Fruit fly (Drosophila melanogaster) whole organism, embryonic: ENCODE measurements around the gene Pgant35A.
A peak's percentile ranks its signal among the peaks of the same experiment; 100 is the strongest.

Experiments
- CG1024 ChIP-seq: fragments of 200-800 bp; sonication (Bioruptor generic); IDR thresholded peaks from 2 replicates; pipeline ENCODE4 v1.3.6; 2022; ENCODE audit warnings: missing biosample characterization, missing genetic modification characterization
- CG11456 ChIP-seq: fragments of 200-800 bp; sonication (Bioruptor generic); IDR thresholded peaks from 3 replicates; pipeline ENCODE4 v1.3.6; 2022; ENCODE audit warnings: missing biosample characterization, missing genetic modification characterization
- CG12744 ChIP-seq: fragments of 200-800 bp; sonication (Bioruptor generic); optimal IDR thresholded peaks from 2 replicates; lab custom pipeline; 2016; ENCODE audit warnings: missing biosample characterization, missing genetic modification characterization
- CG15479 ChIP-seq: fragments of 200-800 bp; sonication (Bioruptor generic); optimal IDR thresholded peaks from 3 replicates; lab custom pipeline; 2019; ENCODE audit warnings: missing biosample characterization, mild to moderate bottlenecking, missing genetic modification characterization, moderate library complexity
- CG15514 ChIP-seq: fragments of 200-800 bp; sonication (Bioruptor generic); optimal IDR thresholded peaks from 3 replicates; lab custom pipeline; 2017; ENCODE audit warnings: missing biosample characterization, missing genetic modification characterization, mild to moderate bottlenecking, moderate library complexity, missing genetic modification reagents
- CG17328 ChIP-seq: fragments of 200-800 bp; sonication (Bioruptor generic); IDR thresholded peaks from 2 replicates; pipeline ENCODE4 v1.3.6; 2022; ENCODE audit warnings: missing biosample characterization, missing genetic modification characterization
- CG1792 ChIP-seq: fragments of 200-800 bp; sonication (Bioruptor generic); optimal IDR thresholded peaks from 2 replicates; lab custom pipeline; 2016; ENCODE audit warnings: missing biosample characterization, missing genetic modification characterization
- CG18476 ChIP-seq: fragments of 200-800 bp; sonication (Bioruptor generic); optimal IDR thresholded peaks from 2 replicates; lab custom pipeline; 2016; ENCODE audit warnings: missing biosample characterization, mild to moderate bottlenecking, missing genetic modification characterization
- CG2202 ChIP-seq: fragments of 200-800 bp; sonication (Bioruptor generic); optimal IDR thresholded peaks from 2 replicates; lab custom pipeline; 2018; ENCODE audit warnings: missing biosample characterization, mild to moderate bottlenecking, missing genetic modification characterization
- CG2889 ChIP-seq: fragments of 200-800 bp; sonication (Bioruptor generic); IDR thresholded peaks from 3 replicates; pipeline ENCODE4 v1.3.6; 2022; ENCODE audit warnings: missing biosample characterization, missing genetic modification characterization
- CG30431 ChIP-seq: fragments of 200-800 bp; sonication (Bioruptor generic); optimal IDR thresholded peaks from 2 replicates; lab custom pipeline; 2017; ENCODE audit warnings: missing biosample characterization, missing genetic modification characterization
- CG4328 ChIP-seq: fragments of 200-800 bp; sonication (Bioruptor generic); optimal IDR thresholded peaks from 3 replicates; lab custom pipeline; 2017; ENCODE audit warnings: missing biosample characterization, missing genetic modification reagents, missing genetic modification characterization
- CG5953 ChIP-seq: fragments of 200-800 bp; sonication (Bioruptor generic); IDR thresholded peaks from 2 replicates; pipeline ENCODE4 v1.3.6; 2022; ENCODE audit warnings: missing biosample characterization, missing genetic modification characterization
- CG6765 ChIP-seq: fragments of 200-800 bp; sonication (Bioruptor generic); optimal IDR thresholded peaks from 3 replicates; lab custom pipeline; 2017; ENCODE audit warnings: missing biosample characterization, mild to moderate bottlenecking, missing genetic modification characterization
- CG7786 ChIP-seq: fragments of 200-800 bp; sonication (Bioruptor generic); optimal IDR thresholded peaks from 2 replicates; lab custom pipeline; 2016; ENCODE audit warnings: missing biosample characterization, missing genetic modification characterization
- Doc3 ChIP-seq: fragments of 200-800 bp; sonication (Bioruptor generic); IDR thresholded peaks from 3 replicates; pipeline ENCODE4 v1.3.6; 2022; ENCODE audit warnings: missing biosample characterization, missing genetic modification characterization; ENCODE audit not compliant: partially characterized antibody
- HLH54F ChIP-seq: fragments of 200-800 bp; sonication (Bioruptor generic); optimal IDR thresholded peaks from 3 replicates; lab custom pipeline; 2016; ENCODE audit warnings: missing biosample characterization, missing genetic modification characterization
- HmgD ChIP-seq: fragments of 200-800 bp; sonication (Bioruptor generic); optimal IDR thresholded peaks from 3 replicates; lab custom pipeline; 2016; ENCODE audit warnings: missing biosample characterization, missing genetic modification characterization
- Hr78 ChIP-seq, 2 experiments: fragments of 200-800 bp in 1 of 2; fragments of >200 bp in 1 of 2; sonication (Bioruptor generic) in 1 of 2; optimal IDR thresholded peaks; 2 replicates each; lab custom pipeline; 2017 to 2019; ENCODE audit warnings: missing biosample characterization in 2 of 2, missing genetic modification characterization in 2 of 2, mild to moderate bottlenecking in 1 of 2, moderate library complexity in 1 of 2
- Lhr ChIP-seq: fragments of 200-800 bp; sonication (Bioruptor generic); optimal IDR thresholded peaks from 3 replicates; lab custom pipeline; 2017; ENCODE audit warnings: mild to moderate bottlenecking, missing biosample characterization, missing genetic modification reagents, missing genetic modification characterization
- NC2α ChIP-seq: fragments of 200-800 bp; sonication (Bioruptor generic); optimal IDR thresholded peaks from 2 replicates; lab custom pipeline; 2016; ENCODE audit warnings: missing biosample characterization, missing genetic modification characterization
- NC2β ChIP-seq: fragments of 200-800 bp; sonication (Bioruptor generic); optimal IDR thresholded peaks from 2 replicates; lab custom pipeline; 2016; ENCODE audit warnings: missing biosample characterization, missing genetic modification characterization
- Neu2 ChIP-seq: fragments of 200-800 bp; sonication (Bioruptor generic); optimal IDR thresholded peaks from 3 replicates; lab custom pipeline; 2016; ENCODE audit warnings: missing biosample characterization, missing genetic modification characterization, borderline replicate concordance
- Nf-YB ChIP-seq: fragments of 200-800 bp; sonication (Bioruptor generic); optimal IDR thresholded peaks from 3 replicates; lab custom pipeline; 2019; ENCODE audit warnings: missing biosample characterization, mild to moderate bottlenecking, missing genetic modification characterization, moderate library complexity
- Oli ChIP-seq: fragments of 200-800 bp; sonication (Bioruptor generic); optimal IDR thresholded peaks from 2 replicates; lab custom pipeline; 2018; ENCODE audit warnings: missing biosample characterization, mild to moderate bottlenecking, missing genetic modification characterization, moderate library complexity
- TFAM ChIP-seq: fragments of 200-800 bp; sonication (Bioruptor generic); optimal IDR thresholded peaks from 2 replicates; lab custom pipeline; 2017; ENCODE audit warnings: missing biosample characterization, missing genetic modification characterization, inconsistent platforms
- Vsx1 ChIP-seq: fragments of 200-800 bp; sonication (Bioruptor generic); optimal IDR thresholded peaks from 2 replicates; lab custom pipeline; 2017; ENCODE audit warnings: missing biosample characterization, mild to moderate bottlenecking, missing genetic modification characterization, missing genetic modification reagents
- amos ChIP-seq: fragments of 200-800 bp; sonication (Bioruptor generic); IDR thresholded peaks from 2 replicates; pipeline ENCODE4 v1.3.6; 2022; ENCODE audit warnings: missing biosample characterization, missing genetic modification characterization; ENCODE audit not compliant: partially characterized antibody
- ap ChIP-seq: fragments of 200-800 bp; sonication (Bioruptor generic); IDR thresholded peaks from 2 replicates; pipeline ENCODE4 v1.3.6; 2022; ENCODE audit warnings: missing biosample characterization, missing genetic modification characterization
- chn ChIP-seq: fragments of 200-800 bp; sonication (Bioruptor generic); optimal IDR thresholded peaks from 2 replicates; lab custom pipeline; 2016; ENCODE audit warnings: missing biosample characterization, missing genetic modification characterization
- eyg ChIP-seq: fragments of 200-800 bp; sonication (Bioruptor generic); optimal IDR thresholded peaks from 3 replicates; lab custom pipeline; 2016; ENCODE audit warnings: missing biosample characterization, missing genetic modification characterization
- fd96Cb ChIP-seq: fragments of 200-800 bp; sonication (Bioruptor generic); optimal IDR thresholded peaks from 2 replicates; lab custom pipeline; 2018; ENCODE audit warnings: missing biosample characterization, mild to moderate bottlenecking, missing genetic modification characterization, moderate library complexity
- gce ChIP-seq: fragments of 200-800 bp; sonication (Bioruptor generic); IDR thresholded peaks from 3 replicates; pipeline ENCODE4 v1.3.6; 2022; ENCODE audit warnings: missing biosample characterization, missing genetic modification characterization
- gem ChIP-seq: fragments of 200-800 bp; sonication (Bioruptor generic); optimal IDR thresholded peaks from 2 replicates; lab custom pipeline; 2019; ENCODE audit warnings: missing biosample characterization, mild to moderate bottlenecking, missing genetic modification characterization, moderate library complexity
- hkb ChIP-seq, 2 experiments: fragments of 200-800 bp in 1 of 2; fragments of >200 bp in 1 of 2; sonication (Bioruptor generic) in 1 of 2; IDR thresholded peaks in 1 of 2; optimal IDR thresholded peaks in 1 of 2; 2 replicates each; pipeline versions ENCODE4 v1.3.6 to Lab custom; 2017 to 2022; ENCODE audit warnings: missing biosample characterization in 1 of 2, missing genetic modification characterization in 1 of 2
- insv ChIP-seq, 2 experiments: fragments of 200-800 bp; sonication (Bioruptor generic); optimal IDR thresholded peaks; 3 replicates each; lab custom pipeline; 2016 to 2018; ENCODE audit warnings: missing biosample characterization in 2 of 2, missing genetic modification characterization in 2 of 2
- lmd ChIP-seq: fragments of 200-800 bp; sonication (Bioruptor generic); IDR thresholded peaks from 2 replicates; pipeline ENCODE4 v1.3.6; 2022; ENCODE audit warnings: missing biosample characterization, missing genetic modification characterization
- nerfin-1 ChIP-seq: fragments of 200-800 bp; sonication (Bioruptor generic); optimal IDR thresholded peaks from 3 replicates; lab custom pipeline; 2019; ENCODE audit warnings: missing biosample characterization, mild to moderate bottlenecking, missing genetic modification characterization, moderate library complexity
- nerfin-2 ChIP-seq: fragments of 200-800 bp; sonication (Bioruptor generic); IDR thresholded peaks from 2 replicates; pipeline ENCODE4 v1.3.6; 2022; ENCODE audit warnings: missing biosample characterization, missing genetic modification characterization; ENCODE audit not compliant: partially characterized antibody
- pb ChIP-seq: fragments of 200-800 bp; sonication (Bioruptor generic); optimal IDR thresholded peaks from 3 replicates; lab custom pipeline; 2016; ENCODE audit warnings: missing biosample characterization, missing genetic modification characterization
- psq ChIP-seq: fragments of 200-800 bp; sonication (Bioruptor generic); optimal IDR thresholded peaks from 2 replicates; lab custom pipeline; 2017; ENCODE audit warnings: missing biosample characterization, missing genetic modification characterization
- pzg ChIP-seq: fragments of 200-800 bp; sonication (Bioruptor generic); optimal IDR thresholded peaks from 3 replicates; lab custom pipeline; 2018; ENCODE audit warnings: missing biosample characterization, mild to moderate bottlenecking, missing genetic modification characterization, moderate library complexity
- salm ChIP-seq: fragments of 200-800 bp; sonication (Bioruptor generic); optimal IDR thresholded peaks from 2 replicates; lab custom pipeline; 2018; ENCODE audit warnings: missing biosample characterization, mild to moderate bottlenecking, missing genetic modification characterization
- slbo ChIP-seq: fragments of 200-800 bp; sonication (Bioruptor generic); IDR thresholded peaks from 2 replicates; pipeline ENCODE4 v1.3.6; 2022; ENCODE audit warnings: missing biosample characterization, missing genetic modification characterization
- sna ChIP-seq: fragments of 200-800 bp; sonication (Bioruptor generic); IDR thresholded peaks from 2 replicates; pipeline ENCODE4 v1.3.6; 2022; ENCODE audit warnings: missing biosample characterization, missing genetic modification characterization; ENCODE audit not compliant: partially characterized antibody
- trem ChIP-seq: fragments of 200-800 bp; optimal IDR thresholded peaks from 3 replicates; lab custom pipeline; 2019; ENCODE audit warnings: missing biosample characterization, mild to moderate bottlenecking, missing genetic modification characterization, moderate library complexity
- trh ChIP-seq: fragments of 200-800 bp; sonication (Bioruptor generic); optimal IDR thresholded peaks from 2 replicates; lab custom pipeline; 2016; ENCODE audit warnings: missing biosample characterization, missing genetic modification characterization
- z ChIP-seq: fragments of 200-800 bp; sonication (Bioruptor generic); IDR thresholded peaks from 3 replicates; pipeline ENCODE4 v1.3.6; 2022; ENCODE audit warnings: missing biosample characterization, missing genetic modification characterization

The Pgant35A gene

DNA sequence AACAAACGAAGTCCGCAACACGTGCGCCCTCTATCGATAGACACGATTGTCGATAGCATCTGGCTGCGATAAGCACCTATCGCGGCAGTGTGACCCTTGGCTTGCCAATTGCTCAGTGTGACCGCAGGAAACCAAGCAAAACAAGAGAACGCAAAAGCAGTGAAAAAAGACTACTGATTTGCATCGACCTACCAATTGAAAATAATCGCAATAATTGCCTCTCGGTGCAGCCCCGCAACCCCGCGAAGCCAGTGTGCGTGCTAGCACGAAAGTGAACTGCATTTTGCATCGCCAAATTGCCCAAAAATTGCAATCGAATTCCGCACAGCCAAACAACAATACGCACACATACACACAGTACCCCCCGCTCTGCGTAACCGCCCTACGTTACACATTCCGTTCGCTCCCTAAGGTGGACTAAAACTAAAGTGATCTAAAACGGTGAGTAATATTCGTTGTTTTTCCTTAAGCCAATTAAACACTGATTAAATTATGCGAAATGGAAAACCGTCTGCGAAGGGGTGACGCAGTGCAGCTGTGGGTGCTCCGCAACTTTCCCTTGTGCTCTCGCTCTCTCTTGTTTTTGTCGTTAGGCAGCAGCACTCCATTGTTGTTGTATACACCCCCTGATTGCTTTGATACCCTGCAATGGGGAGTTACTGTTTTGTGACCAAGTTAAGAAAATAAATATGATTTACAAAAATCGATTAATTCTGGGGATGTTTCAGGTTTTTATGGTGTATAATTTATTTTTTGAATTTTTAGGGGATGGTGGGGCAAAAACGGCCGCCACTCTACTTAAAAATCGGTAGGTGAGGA is 3.8 kb upstream of the Pgant35A start, which contains the start of gene Rab14 (continued):
- TF ChIP-seq z (GFP tag; lab: Robert Waterston, UW) = no peak
- peak; percentile 71 for TF ChIP-seq salm (tag; lab: Kevin White, UChicago)
- TF ChIP-seq nerfin-1 = peak; percentile 35
- peak; percentile 48 for TF ChIP-seq CG15479 (GFP tag; lab: Kevin White, UChicago)
- peak; percentile 58 for TF ChIP-seq CG15514 (GFP tag; lab: Kevin White, UChicago)
- peak; percentile 90 for TF ChIP-seq CG11456 (GFP tag; lab: Robert Waterston, UW)
- peak; percentile 61 for TF ChIP-seq CG18476 (GFP tag; lab: Kevin White, UChicago)
- TF ChIP-seq pzg = peak; percentile 95
- TF ChIP-seq Oli = peak; percentile 85
- TF ChIP-seq Vsx1 (GFP tag; lab: Kevin White, UChicago) = peak; percentile 70
- TF ChIP-seq trh = peak; percentile 60
- peak; percentile 65 for TF ChIP-seq HLH54F
- no peak for TF ChIP-seq eyg (GFP tag; lab: Kevin White, UChicago)
- peak; percentile 34 for TF ChIP-seq NC2α (GFP tag; lab: Kevin White, UChicago)
- TF ChIP-seq amos (GFP tag; lab: Robert Waterston, UW) = peak; percentile 93
- peak; percentile 65 for TF ChIP-seq CG5953 (GFP tag; lab: Robert Waterston, UW)
- TF ChIP-seq CG4328 (GFP tag; lab: Kevin White, UChicago) = peak; percentile 61
- TF ChIP-seq trem (tag; lab: Kevin White, UChicago) = peak; percentile 60
- TF ChIP-seq Lhr (GFP tag; lab: Kevin White, UChicago) = peak; percentile 41
- peak; percentile 84 for TF ChIP-seq sna (GFP tag; lab: Robert Waterston, UW)
- peak; percentile 65 for TF ChIP-seq ap (GFP tag; lab: Robert Waterston, UW)
- peak; percentile 87 for TF ChIP-seq slbo (GFP tag; lab: Robert Waterston, UW)
- TF ChIP-seq chn (GFP tag; lab: Kevin White, UChicago) = peak; percentile 80
- peak; percentile 65 for TF ChIP-seq CG7786 (GFP tag; lab: Kevin White, UChicago)
- TF ChIP-seq CG30431 (GFP tag; lab: Kevin White, UChicago) = peak; percentile 62
- peak; percentile 70 for TF ChIP-seq CG2889 (GFP tag; lab: Robert Waterston, UW)
- TF ChIP-seq CG1792 (GFP tag; lab: Kevin White, UChicago) = no peak
- peak; percentile 22 for TF ChIP-seq psq (GFP tag; lab: Kevin White, UChicago)
- TF ChIP-seq lmd = peak; percentile 78
- TF ChIP-seq CG6765 (GFP tag; lab: Kevin White, UChicago) = peak; percentile 77
- peak; percentile 70 for TF ChIP-seq fd96Cb (tag; lab: Kevin White, UChicago)
- no peak for TF ChIP-seq hkb (optimal IDR thresholded peaks at IDR 0.05; lab: Kevin White, UChicago)
- TF ChIP-seq hkb (GFP tag; IDR thresholded peaks at IDR 0.05; lab: Robert Waterston, UW) = peak; percentile 89
- no peak for TF ChIP-seq Hr78 (GFP tag; optimal IDR thresholded peaks at IDR 0.05; lab: Kevin White, UChicago)
- no peak for TF ChIP-seq insv (GFP tag; optimal IDR thresholded peaks at IDR 0.05; lab: Kevin White, UChicago)
- peak; percentile 74 for TF ChIP-seq CG1024
- peak; percentile 54 for TF ChIP-seq CG12744 (GFP tag; lab: Kevin White, UChicago)
- TF ChIP-seq nerfin-2 (GFP tag; lab: Robert Waterston, UW) = peak; percentile 91
- TF ChIP-seq Neu2 (GFP tag; lab: Kevin White, UChicago) = peak; percentile 52
- peak; percentile 82 for TF ChIP-seq gce (GFP tag; lab: Robert Waterston, UW)
- peak; percentile 91 for TF ChIP-seq gem
- peak; percentile 74 for TF ChIP-seq HmgD (GFP tag; lab: Kevin White, UChicago)
- peak; percentile 86 for TF ChIP-seq CG17328
- TF ChIP-seq Nf-YB (GFP tag; lab: Kevin White, UChicago) = peak; percentile 71
- TF ChIP-seq TFAM (GFP tag; lab: Kevin White, UChicago) = peak; percentile 25
- TF ChIP-seq pb = peak; percentile 25
- peak; percentile 66 for TF ChIP-seq CG2202 (tag; lab: Kevin White, UChicago)
- TF ChIP-seq Doc3 (GFP tag; lab: Robert Waterston, UW) = peak; percentile 70; the same call in 1 of the 3 replicates
- TF ChIP-seq NC2β (GFP tag; lab: Kevin White, UChicago) = peak; percentile 44
